Fruit fly (Drosophila melanogaster): ENCODE data around the gene CG34140.
A peak's percentile ranks its signal among the peaks of the same experiment; 100 is the strongest.

Gene CG34140

DNA sequence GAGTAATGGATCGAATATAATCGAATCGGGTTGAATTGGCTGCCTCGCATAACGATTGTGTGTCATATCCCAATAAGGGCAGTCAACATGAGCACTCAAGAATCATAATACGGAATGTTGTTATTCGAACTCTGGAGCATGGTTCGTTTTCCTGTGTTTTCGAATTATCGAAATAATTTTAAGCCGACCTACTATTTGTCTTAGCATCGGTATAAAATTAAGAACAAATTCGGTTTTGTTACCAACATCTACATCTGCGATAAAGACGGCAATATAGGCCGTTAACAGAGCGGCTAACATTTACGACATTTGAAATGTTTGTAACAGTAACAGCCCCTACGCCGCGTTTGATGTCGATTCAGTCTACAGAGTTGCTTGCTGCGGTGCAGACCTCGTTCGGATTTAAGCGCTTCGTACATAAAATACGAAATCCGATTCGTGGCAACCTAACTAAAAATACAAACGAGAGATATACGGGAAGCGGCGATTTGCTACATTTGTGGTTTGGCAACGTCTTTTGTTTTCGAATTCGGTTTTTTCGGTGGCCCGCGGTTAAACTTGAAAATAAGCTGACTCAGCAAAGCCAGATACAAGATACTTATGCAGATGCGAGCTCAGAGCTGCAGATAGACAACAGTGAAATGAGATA lies 23.7 kb downstream of the CG34140 start:
- TF ChIP-seq trh (GFP tag; optimal IDR thresholded peaks at IDR 0.05) (no peak), da (GFP tag; optimal IDR thresholded peaks at IDR 0.05) (no peak), Myb (GFP tag; optimal IDR thresholded peaks at IDR 0.05) (no peak), CG33557 (GFP tag; optimal IDR thresholded peaks at IDR 0.05) (peak; percentile 19), CG10209 (GFP tag; optimal IDR thresholded peaks at IDR 0.05) (no peak), slbo (GFP tag; IDR thresholded peaks at IDR 0.05) (peak; percentile 19; the same call in 1 of the 2 replicates), fd102C (GFP tag; optimal IDR thresholded peaks at IDR 0.05) (no peak), D19A (tag; optimal IDR thresholded peaks at IDR 0.05) (no peak), pb (GFP tag; optimal IDR thresholded peaks at IDR 0.05) (no peak), CG11247 (GFP tag; IDR thresholded peaks at IDR 0.05) (no peak), Med (GFP tag) (peak; percentile 91), stc (GFP tag; IDR thresholded peaks at IDR 0.05) (no peak), CG4730 (GFP tag; IDR thresholded peaks at IDR 0.05) (no peak), CG34376 (GFP tag; optimal IDR thresholded peaks at IDR 0.05) (peak; percentile 78), Dp (GFP tag; optimal IDR thresholded peaks at IDR 0.05) (no peak), CG10654 (GFP tag; optimal IDR thresholded peaks at IDR 0.05) (no peak), Lhr (GFP tag; optimal IDR thresholded peaks at IDR 0.05) (no peak), run (tag; optimal IDR thresholded peaks at IDR 0.05) (peak; percentile 72), CG8765 (GFP tag; IDR thresholded peaks at IDR 0.05) (no peak), CG4360 (GFP tag; IDR thresholded peaks at IDR 0.05) (no peak), Deaf1 (tag; optimal IDR thresholded peaks at IDR 0.05) (peak; percentile 91), CG3995 (GFP tag; optimal IDR thresholded peaks at IDR 0.05) (no peak), CG9817 (tag; optimal IDR thresholded peaks at IDR 0.05) (no peak), tgo (GFP tag; IDR thresholded peaks at IDR 0.05) (no peak), CG4404 (GFP tag; IDR thresholded peaks at IDR 0.05) (no peak), Sry-δ (GFP tag; optimal IDR thresholded peaks at IDR 0.05) (no peak), CG32772 (GFP tag; IDR thresholded peaks at IDR 0.05) (no peak), CG1024 (GFP tag; IDR thresholded peaks at IDR 0.05) (no peak), CG17186 (GFP tag; optimal IDR thresholded peaks at IDR 0.05) (no peak), CG13424 (tag; optimal IDR thresholded peaks at IDR 0.05) (no peak), CG11093 (GFP tag; IDR thresholded peaks at IDR 0.05) (no peak), CG1602 (GFP tag; optimal IDR thresholded peaks at IDR 0.05) (no peak), CG17912 (GFP tag; optimal IDR thresholded peaks at IDR 0.05) (no peak), CG5953 (GFP tag; IDR thresholded peaks at IDR 0.05) (no peak), nerfin-1 (tag; optimal IDR thresholded peaks at IDR 0.05) (no peak), CG14860 (GFP tag; IDR thresholded peaks at IDR 0.05; ENCODE audit: partially characterized antibody) (no peak), HmgZ (tag; optimal IDR thresholded peaks at IDR 0.05) (peak; percentile 52), toy (GFP tag; IDR thresholded peaks at IDR 0.05) (no peak), CG4617 (GFP tag; optimal IDR thresholded peaks at IDR 0.05; ENCODE audit: borderline replicate concordance) (no peak), sima (GFP tag; optimal IDR thresholded peaks at IDR 0.05) (no peak), CG7745 (tag; optimal IDR thresholded peaks at IDR 0.05) (no peak), vnd (GFP tag; IDR thresholded peaks at IDR 0.05; ENCODE audit: partially characterized antibody) (no peak), Ada2b (GFP tag; IDR thresholded peaks at IDR 0.05) (no peak), inv (GFP tag; IDR thresholded peaks at IDR 0.05; ENCODE audit: partially characterized antibody) (no peak), ind (GFP tag; optimal IDR thresholded peaks at IDR 0.05) (no peak), CG7839 (tag; optimal IDR thresholded peaks at IDR 0.05) (peak; percentile 5), tna (GFP tag; IDR thresholded peaks at IDR 0.05; ENCODE audit: partially characterized antibody) (no peak), CG31388 (GFP tag; optimal IDR thresholded peaks at IDR 0.05) (no peak), Xbp1 (GFP tag; optimal IDR thresholded peaks at IDR 0.05) (no peak), luna (GFP tag; optimal IDR thresholded peaks at IDR 0.05) (no peak), nerfin-2 (GFP tag; IDR thresholded peaks at IDR 0.05; ENCODE audit: partially characterized antibody) (no peak)

Data from whole organism, embryonic.